Worm (Caenorhabditis elegans) whole organism, early embryonic: ENCODE results near the gene ZK686.3.

ENCODE experiments used
- F13C5.2 ChIP-seq: sonication (generic microtip); optimal IDR thresholded peaks from 2 replicates; lab custom pipeline; 2017; ENCODE audit warnings: mild to moderate bottlenecking, missing genetic modification characterization, inconsistent platforms, missing compliant biosample characterization
- ama-1 ChIP-seq: fragments of 150-350 bp; optimal IDR thresholded peaks from 2 replicates; lab custom pipeline; 2014
- ceh-36 ChIP-seq: sonication (generic microtip); optimal IDR thresholded peaks from 2 replicates; lab custom pipeline; 2016; ENCODE audit warnings: missing genetic modification characterization, inconsistent platforms, missing compliant biosample characterization
- ets-7 ChIP-seq: sonication (generic microtip); optimal IDR thresholded peaks from 2 replicates; lab custom pipeline; 2016; ENCODE audit warnings: missing genotype, missing genetic modification characterization, missing compliant biosample characterization
- flt-1 ChIP-seq: fragments of 200-800 bp; sonication (Bioruptor generic); IDR thresholded peaks from 2 replicates; pipeline ENCODE4 v1.3.6; 2022; ENCODE audit warnings: missing genetic modification characterization, missing compliant biosample characterization
- hmg-4 ChIP-seq: fragments of 200-800 bp; sonication (Bioruptor generic); optimal IDR thresholded peaks from 2 replicates; lab custom pipeline; 2018; ENCODE audit warnings: mild to moderate bottlenecking, missing genetic modification characterization, missing compliant biosample characterization
- hnd-1 ChIP-seq: sonication (generic microtip); optimal IDR thresholded peaks from 2 replicates; lab custom pipeline; 2016; ENCODE audit warnings: missing genetic modification characterization, missing compliant biosample characterization
- pes-1 ChIP-seq: fragments of 200-800 bp; sonication (Bioruptor generic); IDR thresholded peaks from 2 replicates; pipeline ENCODE4 v1.3.6; 2022; ENCODE audit warnings: missing genetic modification reagents, missing genetic modification characterization, missing compliant biosample characterization
- scrt-1 ChIP-seq: fragments of 200-800 bp; sonication (Bioruptor generic); IDR thresholded peaks from 2 replicates; pipeline ENCODE4 v1.3.6; 2022; ENCODE audit warnings: missing genetic modification characterization, missing compliant biosample characterization
- sea-1 ChIP-seq: fragments of 200-800 bp; sonication (Bioruptor generic); conservative IDR thresholded peaks from 2 replicates; pipeline ENCODE4 v1.3.6; 2022; ENCODE audit warnings: missing genetic modification characterization, missing compliant biosample characterization
- tbx-37 ChIP-seq: fragments of 200-800 bp; sonication (Bioruptor generic); conservative IDR thresholded peaks from 2 replicates; pipeline ENCODE4 v1.3.6; 2022; ENCODE audit warnings: missing genetic modification reagents, missing genetic modification characterization, missing compliant biosample characterization
- tra-4 ChIP-seq: sonication (generic microtip); optimal IDR thresholded peaks from 2 replicates; lab custom pipeline; 2017; ENCODE audit warnings: missing genetic modification characterization, missing compliant biosample characterization

DNA sequence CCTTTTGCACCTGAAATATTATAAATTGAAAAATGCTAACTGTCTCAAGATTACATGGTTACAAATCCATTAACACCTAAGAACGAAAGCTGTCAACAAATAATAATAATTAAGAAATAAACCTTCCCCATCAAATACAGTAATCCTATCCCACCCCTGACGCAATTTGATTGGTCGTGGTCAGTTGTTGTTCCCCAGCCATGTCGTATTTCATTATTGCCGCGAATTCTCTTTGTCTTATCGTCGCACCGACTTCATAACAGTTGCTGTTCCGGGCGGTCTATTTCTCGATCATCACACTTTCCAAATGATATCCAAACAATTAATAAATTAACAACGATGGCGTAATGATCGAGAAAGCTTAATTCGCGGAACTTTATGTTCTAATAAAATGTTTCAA lies 9.7 kb upstream of the ZK686.3 start:
- no peak for TF ChIP-seq flt-1
- no peak for TF ChIP-seq scrt-1 (GFP tag; lab: Robert Waterston, UW)
- TF ChIP-seq ceh-36 (tag; lab: Kevin White, UChicago): no peak
- TF ChIP-seq hmg-4 (GFP tag; lab: Kevin White, UChicago): no peak
- TF ChIP-seq ama-1 (lab: Kevin White, UChicago): no peak
- TF ChIP-seq sea-1 (GFP tag; lab: Robert Waterston, UW): no peak
- TF ChIP-seq ets-7 (tag; lab: Kevin White, UChicago): no peak
- TF ChIP-seq F13C5.2 (tag; lab: Kevin White, UChicago): no peak
- no peak for TF ChIP-seq tbx-37 (GFP tag; lab: Robert Waterston, UW)
- no peak for TF ChIP-seq hnd-1 (tag; lab: Kevin White, UChicago)
- no peak for TF ChIP-seq pes-1
- TF ChIP-seq tra-4: no peak
